Worm (Caenorhabditis elegans) whole organism, L3 larva: Measurements from ENCODE around the gene otpl-2.

Source experiments
- fkh-2 ChIP-seq: fragments of 150-350 bp; optimal IDR thresholded peaks from 2 replicates; lab custom pipeline; 2014; ENCODE audit warnings: missing biosample characterization, missing genetic modification reagents, missing genetic modification characterization
- jun-1 ChIP-seq: fragments of 150-350 bp; optimal IDR thresholded peaks from 2 replicates; lab custom pipeline; 2014; ENCODE audit warnings: missing biosample characterization, missing genetic modification reagents, missing genetic modification characterization
- lin-39 ChIP-seq: fragments of 150-350 bp; optimal IDR thresholded peaks from 2 replicates; lab custom pipeline; 2018; ENCODE audit warnings: missing biosample characterization, missing genetic modification reagents, missing genetic modification characterization
- mml-1 ChIP-seq: fragments of 150-350 bp; sonication (generic microtip); optimal IDR thresholded peaks from 3 replicates; lab custom pipeline; 2014; ENCODE audit warnings: missing biosample characterization, missing genetic modification characterization
- snpc-4 ChIP-seq: fragments of 150-350 bp; optimal IDR thresholded peaks from 2 replicates; lab custom pipeline; 2014; ENCODE audit warnings: missing biosample characterization, missing genetic modification characterization
- unc-39 ChIP-seq: sonication (generic microtip); optimal IDR thresholded peaks from 4 replicates; lab custom pipeline; 2017; ENCODE audit warnings: missing biosample characterization, missing genetic modification characterization

ce11 chrV:4081283-4081682 is 7.7 kb downstream of the otpl-2 start, which contains the start of gene srh-211:
- TF ChIP-seq lin-39 (tag; lab: Kevin White, UChicago) (no peak), fkh-2 (tag; lab: Kevin White, UChicago) (no peak), jun-1 (tag; lab: Kevin White, UChicago) (no peak), unc-39 (tag; lab: Kevin White, UChicago) (no peak), snpc-4 (tag; lab: Kevin White, UChicago) (no peak), mml-1 (tag; lab: Kevin White, UChicago) (no peak)
